Worm (Caenorhabditis elegans): Measurements from ENCODE around the gene Y62F5A.12.
"Not testable (repeated sequence)": the region's sequence is repeated elsewhere in the genome, so short reads cannot be mapped to it uniquely, and the experiment has no call there.

Gene Y62F5A.12

DNA sequence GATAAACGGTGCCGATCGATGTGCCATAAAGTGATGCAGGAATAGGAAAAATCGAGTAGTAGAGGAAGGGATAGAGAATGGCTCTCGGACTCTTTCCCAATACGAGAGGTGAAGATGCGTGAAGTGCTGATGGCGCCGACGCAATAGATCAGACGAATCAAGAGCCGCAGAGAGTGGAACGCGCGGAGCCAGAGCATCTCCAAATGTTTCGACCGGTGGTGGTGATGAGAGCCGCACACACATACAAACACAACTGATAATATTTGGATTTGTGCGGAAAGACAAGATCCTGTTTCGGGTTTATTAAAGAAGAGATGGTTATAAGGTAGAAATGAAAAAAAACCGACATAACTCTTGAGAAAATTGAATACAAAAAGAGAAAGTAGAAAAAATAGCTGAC, 29.8 kb upstream of the Y62F5A.12 start, which contains the start of gene F54D5.15:
Gene F54D5.15, minus strand, starts transcription at position 101 of the 400 bp plus-strand sequence.
- TF ChIP-seq skn-1 (tag; optimal IDR thresholded peaks at IDR 0.05) = no peak
- TF ChIP-seq sptf-1 (tag; optimal IDR thresholded peaks at IDR 0.05) = no peak
- TF ChIP-seq xbp-1 (tag; optimal IDR thresholded peaks at IDR 0.05) = no peak
- no peak for TF ChIP-seq rnt-1 (tag; optimal IDR thresholded peaks at IDR 0.05)
- no peak for TF ChIP-seq pag-3 (tag; optimal IDR thresholded peaks at IDR 0.05; ENCODE audit: borderline replicate concordance, insufficient read depth)
- no peak for TF ChIP-seq aha-1 (tag; optimal IDR thresholded peaks at IDR 0.05)
- no peak for TF ChIP-seq mep-1 (tag; optimal IDR thresholded peaks at IDR 0.05)
- no peak for TF ChIP-seq ces-1 (GFP tag; optimal IDR thresholded peaks at IDR 0.05)
- no peak for TF ChIP-seq mdl-1 (tag; optimal IDR thresholded peaks at IDR 0.05)
- TF ChIP-seq alr-1 (tag; optimal IDR thresholded peaks at IDR 0.05; ENCODE audit: borderline replicate concordance) = no peak
- TF ChIP-seq efl-3 (GFP tag; optimal IDR thresholded peaks at IDR 0.05) = no peak
- TF ChIP-seq ceh-63 (GFP tag; optimal IDR thresholded peaks at IDR 0.05) = no peak
- no peak for TF ChIP-seq elt-2 (tag; optimal IDR thresholded peaks at IDR 0.05)
- no peak for TF ChIP-seq ets-5 (GFP tag; IDR thresholded peaks at IDR 0.05)
- no peak for TF ChIP-seq C34B4.2 (tag; optimal IDR thresholded peaks at IDR 0.05)
- no peak for TF ChIP-seq snpc-4 (tag; optimal IDR thresholded peaks at IDR 0.05)
- no peak for TF ChIP-seq unc-62 (GFP tag; optimal IDR thresholded peaks at IDR 0.05)

DNA sequence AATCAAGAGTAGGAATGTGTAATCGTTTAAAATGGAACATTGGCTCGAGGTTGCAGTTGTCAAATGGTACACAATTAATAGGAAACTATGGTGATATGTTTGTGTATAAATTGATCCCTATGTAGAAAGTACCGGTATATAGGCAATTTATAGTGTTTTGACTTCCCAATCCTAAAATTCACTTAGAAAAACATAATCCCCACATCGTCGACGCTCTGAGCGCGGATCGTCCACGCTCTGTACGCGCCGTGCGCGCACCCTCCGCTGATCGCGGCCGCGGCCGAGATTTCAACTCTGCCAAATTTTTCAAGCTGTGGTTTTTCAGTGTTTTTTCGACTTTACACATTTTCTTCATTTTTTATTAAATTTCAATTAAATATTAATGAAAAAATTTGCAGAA, 22.1 kb upstream of the Y62F5A.12 start, which contains the start of gene F54D5.17:
Gene F54D5.17, plus strand, starts transcription at position 301 of the 400 bp plus-strand sequence.
- TF ChIP-seq nhr-28 (tag; optimal IDR thresholded peaks at IDR 0.05) = no peak
- TF ChIP-seq nhr-84 (tag; optimal IDR thresholded peaks at IDR 0.05) = no peak
- TF ChIP-seq sox-4 (tag; optimal IDR thresholded peaks at IDR 0.05) = no peak
- no peak for TF ChIP-seq C34B4.2 (tag; optimal IDR thresholded peaks at IDR 0.05)
- no peak for TF ChIP-seq vab-15 (tag; optimal IDR thresholded peaks at IDR 0.05)

DNA sequence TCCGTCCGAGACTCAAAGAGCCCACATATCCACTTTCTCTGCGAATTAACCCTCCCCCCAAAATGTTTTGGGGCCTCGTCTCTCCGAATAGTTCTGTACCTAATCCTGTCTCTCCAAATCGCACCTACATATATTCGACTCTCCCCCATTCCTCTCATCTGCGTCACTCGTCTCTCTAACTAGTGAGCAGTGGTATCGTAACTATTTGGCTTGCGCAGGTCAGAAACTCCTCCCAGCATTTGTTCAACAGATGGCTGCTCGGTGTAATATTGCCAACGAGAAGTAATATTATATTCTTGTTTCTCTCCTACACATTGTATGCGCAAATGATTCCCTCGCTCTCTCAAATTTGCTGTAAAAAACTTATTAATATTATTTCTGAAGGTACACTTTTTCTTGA, 21.4 kb upstream of the Y62F5A.12 start, which contains the start of gene F54D5.24:
Gene F54D5.24, plus strand, starts transcription at position 316 of the 400 bp plus-strand sequence.
- TF ChIP-seq unc-98 (GFP tag; IDR thresholded peaks at IDR 0.05) (no peak), nhr-237 (tag; optimal IDR thresholded peaks at IDR 0.05) (no peak), egl-27 (tag; optimal IDR thresholded peaks at IDR 0.05) (no peak), hlh-17 (GFP tag; optimal IDR thresholded peaks at IDR 0.05; ENCODE audit: borderline replicate concordance) (no peak), lin-39 (tag; optimal IDR thresholded peaks at IDR 0.05) (no peak), C16A3.4 (tag; optimal IDR thresholded peaks at IDR 0.05) (no peak), pag-3 (tag; optimal IDR thresholded peaks at IDR 0.05; ENCODE audit: borderline replicate concordance, insufficient read depth) (no peak), nhr-84 (tag; optimal IDR thresholded peaks at IDR 0.05) (no peak)

DNA sequence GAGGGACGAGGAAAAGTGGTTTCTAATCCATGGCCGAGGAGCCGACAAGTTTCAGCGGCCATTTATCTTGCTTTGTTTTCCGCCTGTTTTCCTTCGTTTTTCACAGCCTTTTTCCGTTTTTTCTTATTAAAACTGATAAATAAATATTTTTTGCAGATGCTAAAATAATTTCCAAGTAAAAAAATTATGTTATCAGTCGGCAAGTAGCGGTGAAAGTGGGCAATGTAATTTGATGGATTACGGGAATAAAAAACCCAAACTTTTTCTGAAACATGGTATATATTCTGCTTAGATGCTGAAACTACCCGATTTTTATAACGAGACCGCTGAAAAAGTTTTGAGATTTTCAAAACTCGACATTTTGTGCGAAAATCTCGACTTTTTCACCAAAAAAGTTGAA, 17.7 kb upstream of the Y62F5A.12 start, which contains the start of gene dhgd-1:
Gene dhgd-1, minus strand, starts transcription at position 101 of the 400 bp plus-strand sequence.
- not testable (repeated sequence) for TF ChIP-seq lin-13 (GFP tag; optimal IDR thresholded peaks at IDR 0.05); nhr-85 (tag); tlp-1 (tag; optimal IDR thresholded peaks at IDR 0.05)

DNA sequence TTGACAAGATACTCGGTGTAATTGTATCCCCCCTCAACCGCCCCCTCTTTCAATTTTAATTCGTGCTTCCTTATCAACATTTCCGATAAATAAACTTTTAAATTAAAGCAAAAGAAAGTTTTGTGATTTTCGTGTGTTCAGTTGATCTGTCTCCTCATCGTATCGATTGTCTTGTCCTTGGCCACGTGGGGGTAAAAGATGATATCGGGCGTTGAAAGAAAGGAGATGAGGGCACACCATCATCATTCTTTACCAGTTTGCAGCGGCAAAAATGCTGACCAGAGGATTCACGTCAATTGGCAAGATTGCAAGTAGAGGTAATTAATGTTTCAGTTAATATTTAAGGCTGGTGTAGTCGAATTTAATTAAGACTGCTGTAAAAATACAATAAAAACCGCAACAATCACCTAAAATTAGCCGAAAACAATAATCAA, 13.0 kb upstream of the Y62F5A.12 start, which contains the start of gene F54D5.7:
Gene F54D5.7, plus strand, starts transcription at position 264 of the 434 bp plus-strand sequence.
- peak; percentile 67 for TF ChIP-seq swsn-7 (tag; optimal IDR thresholded peaks at IDR 0.05)
- peak; percentile 13 for TF ChIP-seq zip-4 (GFP tag; optimal IDR thresholded peaks at IDR 0.05)
- peak; percentile 23 for TF ChIP-seq C16A3.4 (tag; optimal IDR thresholded peaks at IDR 0.05)
- TF ChIP-seq snu-23 (GFP tag; optimal IDR thresholded peaks at IDR 0.05) = peak; percentile 77
- TF ChIP-seq mab-9 (GFP tag; IDR thresholded peaks at IDR 0.05) = no peak
- TF ChIP-seq ceh-8 (GFP tag; optimal IDR thresholded peaks at IDR 0.05) = no peak
- TF ChIP-seq fos-1 (tag; optimal IDR thresholded peaks at IDR 0.05) = no peak
- TF ChIP-seq ztf-11 (tag; optimal IDR thresholded peaks at IDR 0.05) = peak in 1 of 2 experiments; percentile 37
- TF ChIP-seq blmp-1 (tag; optimal IDR thresholded peaks at IDR 0.05) = peak; percentile 82
- peak; percentile 99 for TF ChIP-seq ama-1 (optimal IDR thresholded peaks at IDR 0.05)
- peak; percentile 65 for TF ChIP-seq nhr-19 (GFP tag; conservative IDR thresholded peaks at IDR 0.05)
- peak; percentile 89 for TF ChIP-seq aly-2 (tag; optimal IDR thresholded peaks at IDR 0.05)
- no peak for TF ChIP-seq unc-98 (GFP tag; IDR thresholded peaks at IDR 0.05)
- TF ChIP-seq lin-13 (GFP tag; optimal IDR thresholded peaks at IDR 0.05) = peak; percentile 22
- TF ChIP-seq nhr-90 (tag; optimal IDR thresholded peaks at IDR 0.05; ENCODE audit: poor library complexity) = peak; percentile 70
- peak; percentile 11 for TF ChIP-seq unc-130 (tag; optimal IDR thresholded peaks at IDR 0.05)
- peak; percentile 19 for TF ChIP-seq snpc-4 (tag; optimal IDR thresholded peaks at IDR 0.05)
- TF ChIP-seq ceh-63 (GFP tag; optimal IDR thresholded peaks at IDR 0.05) = no peak
- TF ChIP-seq lsy-2 (tag; optimal IDR thresholded peaks at IDR 0.05) = peak; percentile 17 to 69
- TF ChIP-seq sox-4 (tag; optimal IDR thresholded peaks at IDR 0.05) = no peak
- peak; percentile 11 for TF ChIP-seq tbx-2 (tag; optimal IDR thresholded peaks at IDR 0.05)

All from whole organism, L1 larva.